Fruit fly (Drosophila melanogaster): ENCODE results near the gene CG2116.
A peak's percentile ranks its signal among the peaks of the same experiment; 100 is the strongest.

CG2116 gene

dm6 chrX:8080174-8080573 is 49.4 kb upstream of the CG2116 start (continued):
- TF ChIP-seq Xbp1 (GFP tag; optimal IDR thresholded peaks at IDR 0.05) (peak; percentile 0), Ptx1 (GFP tag; IDR thresholded peaks at IDR 0.05) (0 out of 2 replicates have a peak, but pooled peaks have one; percentile 25), Hr78 (GFP tag; optimal IDR thresholded peaks at IDR 0.05) (peak in 1 of 2 experiments; percentile 32), Atf3 (GFP tag; optimal IDR thresholded peaks at IDR 0.05) (no peak), slbo (GFP tag; IDR thresholded peaks at IDR 0.05) (peak; percentile 41; the same call in 1 of the 2 replicates), mirr (GFP tag; optimal IDR thresholded peaks at IDR 0.05) (no peak), Ets65A (GFP tag) (peak; percentile 80), CG6689 (GFP tag; IDR thresholded peaks at IDR 0.05) (0 out of 2 replicates have a peak, but pooled peaks have one; percentile 33), CG14014 (GFP tag; IDR thresholded peaks at IDR 0.05) (peak; percentile 18; the same call in 1 of the 2 replicates), emc (GFP tag; optimal IDR thresholded peaks at IDR 0.05) (no peak), Rfx (GFP tag; IDR thresholded peaks at IDR 0.05) (peak; percentile 31; the same call in 1 of the 2 replicates)

- peak; percentile 11; the same call in 1 of the 3 replicates for TF ChIP-seq CG34422 (GFP tag; IDR thresholded peaks at IDR 0.05)
- peak; percentile 63 for TF ChIP-seq CG10274 (GFP tag; optimal IDR thresholded peaks at IDR 0.05)
- TF ChIP-seq CG10543 (GFP tag; optimal IDR thresholded peaks at IDR 0.05) = peak; percentile 51
- peak; percentile 77 for TF ChIP-seq cg (GFP tag; optimal IDR thresholded peaks at IDR 0.05)
- no peak for TF ChIP-seq Rfx (GFP tag; IDR thresholded peaks at IDR 0.05)
- no peak for TF ChIP-seq CG17328 (GFP tag; IDR thresholded peaks at IDR 0.05)
- TF ChIP-seq CG11695 (GFP tag; IDR thresholded peaks at IDR 0.05) = no peak
- TF ChIP-seq Adf1 (GFP tag; IDR thresholded peaks at IDR 0.05) = peak; percentile 94
- TF ChIP-seq chinmo (GFP tag; IDR thresholded peaks at IDR 0.05; ENCODE audit: partially characterized antibody) = no peak
- TF ChIP-seq Poxn (GFP tag; IDR thresholded peaks at IDR 0.05) = no peak
- no peak for TF ChIP-seq Mrtf (GFP tag; IDR thresholded peaks at IDR 0.05)
- TF ChIP-seq exex (tag; optimal IDR thresholded peaks at IDR 0.05) = peak; percentile 39
- TF ChIP-seq twi (tag; optimal IDR thresholded peaks at IDR 0.05) = peak; percentile 74
- peak; percentile 44 for TF ChIP-seq lab (GFP tag; optimal IDR thresholded peaks at IDR 0.05)
- TF ChIP-seq CG3407 (GFP tag; optimal IDR thresholded peaks at IDR 0.05) = no peak
- TF ChIP-seq Kr (GFP tag; optimal IDR thresholded peaks at IDR 0.05) = no peak
- peak; percentile 12 for TF ChIP-seq HmgZ (tag; optimal IDR thresholded peaks at IDR 0.05)
Measured at dm6 chrX:8081427-8082185, 48.0 kb upstream of the CG2116 start, which contains the start of gene Ldsdh1. Gene Ldsdh1, minus strand, starts transcription at chrX:8081605.

dm6 chrX:8087113-8087512 is 42.5 kb upstream of the CG2116 start, which contains the start of gene CG2256:
Gene CG2256, minus strand, starts transcription at chrX:8087213.
- TF ChIP-seq CG4360 (GFP tag; IDR thresholded peaks at IDR 0.05) = peak; percentile 39; the same call in 1 of the 2 replicates
- no peak for TF ChIP-seq CG9437 (GFP tag; optimal IDR thresholded peaks at IDR 0.05)

dm6 chrX:8091017-8091620 is 38.5 kb upstream of the CG2116 start:
- TF ChIP-seq CG3995 (GFP tag; optimal IDR thresholded peaks at IDR 0.05) (peak; percentile 94), chm (GFP tag; IDR thresholded peaks at IDR 0.05) (peak; percentile 99), chn (GFP tag; optimal IDR thresholded peaks at IDR 0.05) (peak; percentile 89), Opbp (GFP tag; IDR thresholded peaks at IDR 0.05; ENCODE audit: partially characterized antibody) (0 out of 3 replicates have a peak, but pooled peaks have one; percentile 49), CG2678 (tag; optimal IDR thresholded peaks at IDR 0.05) (peak; percentile 97), usp (GFP tag; optimal IDR thresholded peaks at IDR 0.05) (no peak), MTF-1 (GFP tag; optimal IDR thresholded peaks at IDR 0.05; ENCODE audit: borderline replicate concordance) (peak; percentile 90), ranshi (GFP tag; IDR thresholded peaks at IDR 0.05) (peak; percentile 98), Sox102F (GFP tag; optimal IDR thresholded peaks at IDR 0.05) (peak; percentile 97), Poxn (GFP tag; IDR thresholded peaks at IDR 0.05) (peak; percentile 93), Awh (GFP tag; IDR thresholded peaks at IDR 0.05) (peak; percentile 99), lab (GFP tag; optimal IDR thresholded peaks at IDR 0.05) (peak; percentile 99), salm (tag; optimal IDR thresholded peaks at IDR 0.05) (peak; percentile 94), ERR (GFP tag; optimal IDR thresholded peaks at IDR 0.05) (peak; percentile 85), hth (optimal IDR thresholded peaks at IDR 0.05) (no peak), CG9727 (GFP tag; optimal IDR thresholded peaks at IDR 0.05) (peak; percentile 96), CG3065 (GFP tag; optimal IDR thresholded peaks at IDR 0.05) (peak; percentile 87), mam (GFP tag; optimal IDR thresholded peaks at IDR 0.05) (peak; percentile 91)
